Fruit fly (Drosophila melanogaster) Kc167 (cell line): ENCODE results near the gene neur.

ENCODE experiments used
- Myc ChIP-seq: fragments of >200 bp; optimal IDR thresholded peaks from 2 replicates; lab custom pipeline; 2017; ENCODE audit warnings: missing external identifiers
- Sin3A ChIP-seq: fragments of >200 bp; optimal IDR thresholded peaks from 2 replicates; lab custom pipeline; 2018; ENCODE audit warnings: missing external identifiers
- h ChIP-seq: fragments of >200 bp; optimal IDR thresholded peaks from 3 replicates; lab custom pipeline; 2018; ENCODE audit warnings: missing external identifiers
- insv ChIP-seq: fragments of >200 bp; optimal IDR thresholded peaks from 3 replicates; lab custom pipeline; 2018; ENCODE audit warnings: missing external identifiers
- psq ChIP-seq: fragments of >200 bp; optimal IDR thresholded peaks from 2 replicates; lab custom pipeline; 2017; ENCODE audit warnings: missing external identifiers
- ttk ChIP-seq: sonication (Bioruptor generic); optimal IDR thresholded peaks from 2 replicates; lab custom pipeline; 2017; ENCODE audit warnings: missing external identifiers

The neur gene

DNA sequence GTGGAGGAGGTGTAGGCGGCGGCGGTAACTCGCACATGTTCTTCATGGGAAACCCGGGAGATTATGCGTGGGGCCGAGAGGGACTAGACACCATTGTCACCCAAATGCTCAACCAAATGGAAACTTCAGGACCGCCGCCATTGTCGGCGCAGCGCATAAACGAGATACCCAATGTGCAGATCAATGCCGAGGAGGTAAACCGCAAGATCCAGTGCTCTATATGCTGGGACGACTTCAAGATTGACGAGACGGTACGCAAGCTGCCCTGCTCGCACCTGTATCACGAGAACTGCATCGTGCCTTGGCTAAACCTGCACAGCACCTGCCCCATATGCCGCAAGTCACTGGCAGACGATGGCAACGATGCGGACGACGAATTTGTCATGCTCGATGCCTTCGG, 32.0 kb downstream of the neur start:
- TF ChIP-seq h (lab: Kevin White, UChicago) (no peak), Sin3A (no peak), psq (lab: Kevin White, UChicago) (no peak), Myc (lab: Kevin White, UChicago) (no peak), ttk (lab: Kevin White, UChicago) (peak; percentile 93), insv (lab: Kevin White, UChicago) (no peak)

- no peak for TF ChIP-seq psq (lab: Kevin White, UChicago)
- TF ChIP-seq Myc (lab: Kevin White, UChicago) = no peak
- TF ChIP-seq ttk (lab: Kevin White, UChicago) = no peak
- no peak for TF ChIP-seq insv (lab: Kevin White, UChicago)
- no peak for TF ChIP-seq Sin3A
- no peak for TF ChIP-seq h (lab: Kevin White, UChicago)
These were observed 33.1 kb downstream of the neur start, which contains the start of the genes Prosbeta3 and Iru for dm6 chr3R:9006129-9006528. Prosbeta3 (minus strand) TSS chr3R:9006226. Iru (plus strand) TSS chr3R:9006456.

DNA sequence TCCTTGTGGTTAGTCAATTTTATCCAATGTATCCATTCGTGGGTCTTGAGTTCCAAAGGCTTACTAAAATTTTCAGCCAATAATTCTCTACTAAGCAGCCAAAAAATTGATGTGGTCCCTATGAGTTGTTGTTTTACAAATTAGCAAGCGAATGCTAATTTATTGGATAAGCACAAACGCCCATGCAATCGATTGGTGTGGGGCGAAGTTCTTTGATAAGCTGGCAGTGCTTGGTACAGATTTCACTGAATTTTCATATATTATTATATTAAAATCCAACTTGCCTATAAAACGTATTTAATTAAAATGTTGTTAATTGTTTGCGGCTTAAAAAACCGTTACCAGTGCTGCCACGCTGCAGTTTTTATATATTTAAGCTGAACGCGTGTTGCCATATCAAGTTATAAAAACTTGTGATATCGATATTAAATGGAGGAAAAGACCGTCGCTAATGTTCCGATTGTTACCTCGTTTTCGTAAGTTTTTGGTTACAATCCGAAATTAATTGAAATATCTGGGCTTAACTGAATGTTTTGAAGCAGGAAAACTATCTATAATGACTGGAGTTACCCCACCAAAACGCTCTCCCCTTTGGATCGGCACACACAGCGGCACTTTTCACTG, 35.6 kb downstream of the neur start, which contains the start of the genes CG31100 and CG11980:
CG31100 (minus strand) TSS at position 51 of the 624 bp plus-strand sequence.
CG11980 (plus strand) TSS at position 418 of the 624 bp plus-strand sequence.
- TF ChIP-seq ttk (lab: Kevin White, UChicago) = no peak

DNA sequence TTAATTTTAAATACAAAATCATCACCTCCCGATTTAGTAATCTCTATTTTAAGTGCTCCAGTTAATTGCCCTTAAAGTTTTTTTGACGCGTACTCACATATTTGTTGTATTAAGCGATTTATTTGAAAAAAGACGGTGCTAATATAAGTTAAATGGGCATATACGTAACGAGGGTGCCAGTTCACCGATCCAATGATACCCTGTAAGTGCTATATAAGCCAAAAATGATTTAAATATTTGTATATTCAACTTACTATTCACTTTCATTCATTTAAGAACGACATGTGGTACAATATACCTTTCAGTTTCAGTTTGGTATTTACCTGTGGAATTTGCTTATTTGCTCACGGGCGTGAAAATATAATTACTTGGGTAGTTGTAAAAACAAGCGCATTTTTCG, 36.7 kb downstream of the neur start:
- TF ChIP-seq Sin3A (no peak), Myc (lab: Kevin White, UChicago) (no peak), h (lab: Kevin White, UChicago) (no peak), ttk (lab: Kevin White, UChicago) (no peak), psq (lab: Kevin White, UChicago) (no peak), insv (lab: Kevin White, UChicago) (no peak)

DNA sequence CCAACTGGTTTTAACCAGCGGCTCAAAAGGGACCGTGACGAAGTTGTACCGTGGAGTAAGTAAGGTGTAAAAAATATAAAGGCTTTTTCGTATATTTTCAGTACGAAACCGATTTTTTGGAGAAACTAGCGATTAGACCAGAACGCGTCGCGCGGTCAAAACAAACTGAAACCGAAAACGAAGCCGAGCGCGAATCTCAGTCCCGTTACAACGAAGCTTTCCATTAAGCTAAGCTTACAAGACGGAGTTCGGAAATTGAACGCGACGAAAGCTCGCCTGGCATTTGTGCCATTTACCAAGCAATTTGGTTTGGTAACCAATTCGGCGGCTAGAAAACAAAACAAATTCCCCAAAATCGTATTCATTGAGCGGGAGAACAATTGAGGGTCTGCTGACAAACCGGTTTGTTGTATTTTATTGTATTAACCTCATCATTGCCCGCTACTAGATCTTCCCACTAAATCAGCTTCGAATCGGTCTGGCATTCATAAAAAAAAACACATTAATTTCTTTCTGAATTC, 37.5 kb downstream of the neur start:
- no peak for TF ChIP-seq insv (lab: Kevin White, UChicago)
- no peak for TF ChIP-seq ttk (lab: Kevin White, UChicago)
- no peak for TF ChIP-seq Sin3A

dm6 chr3R:8998243-8998642, 41.0 kb downstream of the neur start:
- no peak for TF ChIP-seq psq (lab: Kevin White, UChicago)
- TF ChIP-seq insv (lab: Kevin White, UChicago) = no peak
- no peak for TF ChIP-seq Myc (lab: Kevin White, UChicago)
- no peak for TF ChIP-seq h (lab: Kevin White, UChicago)
- TF ChIP-seq Sin3A = no peak
- TF ChIP-seq ttk (lab: Kevin White, UChicago) = no peak

dm6 chr3R:8997397-8997796, 41.9 kb downstream of the neur start, which contains the start of gene CG11977:
CG11977 (plus strand) TSS chr3R:8997697.
- TF ChIP-seq Myc (lab: Kevin White, UChicago) = no peak
- no peak for TF ChIP-seq insv (lab: Kevin White, UChicago)

DNA sequence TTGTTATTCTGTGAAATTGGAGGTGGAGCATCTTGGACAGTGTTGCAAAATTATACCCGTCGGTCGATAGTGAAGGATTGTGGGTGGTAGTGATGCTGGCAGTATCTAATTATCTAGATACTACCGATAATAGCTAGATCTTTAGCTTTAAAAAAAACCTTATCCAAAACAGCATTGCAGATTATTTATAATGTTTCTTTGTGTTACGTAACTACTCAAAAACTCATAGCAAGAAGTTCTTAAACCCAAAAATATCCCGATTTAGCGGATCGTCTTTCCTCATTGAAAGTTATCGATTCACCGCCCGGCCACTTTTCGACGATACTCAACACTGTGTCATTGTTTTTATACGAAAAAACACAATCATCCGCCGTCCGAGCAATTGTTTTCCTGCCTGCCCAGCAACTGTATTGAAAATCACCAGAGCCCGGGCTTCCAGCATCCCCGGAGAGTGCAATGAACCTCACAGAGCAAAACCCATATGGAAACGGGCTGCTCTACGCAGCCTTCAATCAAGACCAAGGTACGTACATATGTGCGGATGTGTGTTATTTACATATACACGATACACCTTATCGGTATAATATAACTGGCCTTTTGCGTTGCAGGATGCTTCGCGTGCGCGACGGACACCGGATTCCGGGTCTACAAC, 46.2 kb downstream of the neur start, which contains the start of gene CG11975:
CG11975 (plus strand) TSS at position 326 of the 652 bp plus-strand sequence.
- TF ChIP-seq insv (lab: Kevin White, UChicago) (no peak), Sin3A (no peak), Myc (lab: Kevin White, UChicago) (no peak), psq (lab: Kevin White, UChicago) (no peak)

DNA sequence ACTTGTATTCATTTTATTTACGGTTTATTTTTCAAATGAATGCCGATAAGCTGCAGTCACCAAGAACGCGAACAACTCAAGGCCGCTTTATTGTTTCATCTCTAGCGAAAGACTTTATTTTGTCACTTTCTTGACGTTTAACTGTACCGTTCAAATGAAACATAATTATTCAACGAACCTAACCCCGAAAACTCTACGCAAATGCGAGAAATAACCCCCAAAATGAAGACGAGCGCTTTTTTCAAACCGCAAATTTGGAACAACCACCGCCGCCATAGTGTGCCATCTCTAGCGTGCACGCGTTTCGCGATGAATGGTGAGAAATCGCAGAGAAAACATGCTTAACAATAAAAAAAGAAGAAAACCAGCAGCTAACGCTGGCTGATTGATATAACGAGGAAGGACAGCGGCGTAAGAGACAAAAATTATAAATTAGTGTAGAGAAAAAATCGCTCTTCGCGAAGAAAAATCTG, 54.6 kb downstream of the neur start, which contains the start of gene CG11970:
CG11970 (plus strand) TSS at position 117 of the 473 bp plus-strand sequence.
- TF ChIP-seq h (lab: Kevin White, UChicago) (no peak), Sin3A (no peak), Myc (lab: Kevin White, UChicago) (no peak), ttk (lab: Kevin White, UChicago) (no peak), psq (lab: Kevin White, UChicago) (no peak), insv (lab: Kevin White, UChicago) (no peak)

- TF ChIP-seq h (lab: Kevin White, UChicago) (no peak), ttk (lab: Kevin White, UChicago) (no peak), psq (lab: Kevin White, UChicago) (no peak), Myc (lab: Kevin White, UChicago) (no peak), insv (lab: Kevin White, UChicago) (no peak), Sin3A (no peak)
These were observed 55.1 kb downstream of the neur start, which contains the start of gene RagA-B for dm6 chr3R:8984141-8984540. RagA-B (minus strand) TSS chr3R:8984315.

dm6 chr3R:8981209-8981996, 57.9 kb downstream of the neur start:
- TF ChIP-seq insv (lab: Kevin White, UChicago) (no peak), Sin3A (no peak), Myc (lab: Kevin White, UChicago) (no peak), ttk (lab: Kevin White, UChicago) (no peak), h (lab: Kevin White, UChicago) (no peak), psq (lab: Kevin White, UChicago) (no peak)
